Fruit fly (Drosophila melanogaster) whole organism, embryonic: ENCODE measurements around the gene Cap-D2.

Source experiments
- B-H1 ChIP-seq: fragments of 200-800 bp; sonication (Bioruptor generic); IDR thresholded peaks from 3 replicates; pipeline ENCODE4 v1.3.6; 2022; ENCODE audit warnings: missing biosample characterization, missing genetic modification characterization
- CG10267 ChIP-seq: fragments of 200-800 bp; sonication (Bioruptor generic); optimal IDR thresholded peaks from 2 replicates; lab custom pipeline; 2018; ENCODE audit warnings: missing biosample characterization, mild to moderate bottlenecking, missing genetic modification characterization, moderate library complexity
- CG10543 ChIP-seq: fragments of 200-800 bp; sonication (Bioruptor generic); optimal IDR thresholded peaks from 3 replicates; lab custom pipeline; 2017; ENCODE audit warnings: missing biosample characterization, mild to moderate bottlenecking, missing genetic modification characterization, moderate library complexity
- CG12942 ChIP-seq: fragments of 200-800 bp; sonication (Bioruptor generic); optimal IDR thresholded peaks from 3 replicates; lab custom pipeline; 2016; ENCODE audit warnings: missing biosample characterization, missing genetic modification characterization
- CG13624 ChIP-seq: fragments of 200-800 bp; sonication (Bioruptor generic); optimal IDR thresholded peaks from 2 replicates; lab custom pipeline; 2016; ENCODE audit warnings: missing biosample characterization, missing genetic modification characterization
- CG1529 ChIP-seq: fragments of 200-800 bp; sonication (Bioruptor generic); optimal IDR thresholded peaks from 3 replicates; lab custom pipeline; 2018; ENCODE audit warnings: missing biosample characterization, missing genetic modification characterization
- CG16779 ChIP-seq: fragments of 200-800 bp; sonication (Bioruptor generic); IDR thresholded peaks from 2 replicates; pipeline ENCODE4 v1.3.6; 2022; ENCODE audit warnings: missing biosample characterization, missing genetic modification characterization
- CG16813 ChIP-seq: fragments of 200-800 bp; sonication (Bioruptor generic); IDR thresholded peaks from 3 replicates; pipeline ENCODE4 v1.3.6; 2022; ENCODE audit warnings: missing biosample characterization, missing genetic modification characterization; ENCODE audit not compliant: partially characterized antibody
- CG17186 ChIP-seq: fragments of 200-800 bp; sonication (Bioruptor generic); optimal IDR thresholded peaks from 3 replicates; lab custom pipeline; 2017; ENCODE audit warnings: missing biosample characterization, missing genetic modification reagents, missing genetic modification characterization
- CG17328 ChIP-seq: fragments of 200-800 bp; sonication (Bioruptor generic); IDR thresholded peaks from 2 replicates; pipeline ENCODE4 v1.3.6; 2022; ENCODE audit warnings: missing biosample characterization, missing genetic modification characterization
- CG17361 ChIP-seq: fragments of 200-800 bp; sonication (Bioruptor generic); IDR thresholded peaks from 3 replicates; pipeline ENCODE4 v1.3.6; 2022; ENCODE audit warnings: missing biosample characterization, missing genetic modification characterization
- CG1792 ChIP-seq: fragments of 200-800 bp; sonication (Bioruptor generic); optimal IDR thresholded peaks from 2 replicates; lab custom pipeline; 2016; ENCODE audit warnings: missing biosample characterization, missing genetic modification characterization
- CG2202 ChIP-seq: fragments of 200-800 bp; sonication (Bioruptor generic); optimal IDR thresholded peaks from 2 replicates; lab custom pipeline; 2018; ENCODE audit warnings: missing biosample characterization, mild to moderate bottlenecking, missing genetic modification characterization
- CG2889 ChIP-seq: fragments of 200-800 bp; sonication (Bioruptor generic); IDR thresholded peaks from 3 replicates; pipeline ENCODE4 v1.3.6; 2022; ENCODE audit warnings: missing biosample characterization, missing genetic modification characterization
- CG3407 ChIP-seq: fragments of 200-800 bp; sonication (Bioruptor generic); optimal IDR thresholded peaks from 2 replicates; lab custom pipeline; 2018; ENCODE audit warnings: missing biosample characterization, mild to moderate bottlenecking, missing genetic modification characterization
- CG3995 ChIP-seq: fragments of 200-800 bp; sonication (Bioruptor generic); optimal IDR thresholded peaks from 3 replicates; lab custom pipeline; 2016; ENCODE audit warnings: missing biosample characterization, missing genetic modification characterization
- CG4424 ChIP-seq: fragments of 200-800 bp; sonication (Bioruptor generic); optimal IDR thresholded peaks from 3 replicates; lab custom pipeline; 2016; ENCODE audit warnings: missing biosample characterization, missing genetic modification characterization
- CG4730 ChIP-seq: fragments of 200-800 bp; sonication (Bioruptor generic); IDR thresholded peaks from 2 replicates; pipeline ENCODE4 v1.3.6; 2022; ENCODE audit warnings: missing biosample characterization, missing genetic modification characterization
- CG5245 ChIP-seq: fragments of 200-800 bp; sonication (Bioruptor generic); optimal IDR thresholded peaks from 3 replicates; lab custom pipeline; 2016; ENCODE audit warnings: missing biosample characterization, missing genetic modification characterization
- CG6689 ChIP-seq: fragments of 200-800 bp; sonication (Bioruptor generic); IDR thresholded peaks from 2 replicates; pipeline ENCODE4 v1.3.6; 2022; ENCODE audit warnings: missing biosample characterization, missing genetic modification characterization
- Hmr ChIP-seq: fragments of 200-800 bp; sonication (Bioruptor generic); optimal IDR thresholded peaks from 3 replicates; lab custom pipeline; 2017; ENCODE audit warnings: mild to moderate bottlenecking, missing biosample characterization, missing genetic modification reagents, missing genetic modification characterization
- Kr ChIP-seq: fragments of 200-800 bp; sonication (Bioruptor generic); optimal IDR thresholded peaks from 2 replicates; lab custom pipeline; 2017; ENCODE audit warnings: missing biosample characterization, mild to moderate bottlenecking, missing genetic modification characterization
- NFAT ChIP-seq: fragments of 200-800 bp; sonication (Bioruptor generic); IDR thresholded peaks from 2 replicates; pipeline ENCODE4 v1.3.6; 2022; ENCODE audit warnings: missing biosample characterization, missing genetic modification characterization
- Opbp ChIP-seq: fragments of 200-800 bp; sonication (Bioruptor generic); IDR thresholded peaks from 3 replicates; pipeline ENCODE4 v1.3.6; 2022; ENCODE audit warnings: missing biosample characterization, missing genetic modification characterization; ENCODE audit not compliant: partially characterized antibody
- Rx ChIP-seq: fragments of 200-800 bp; sonication (Bioruptor generic); IDR thresholded peaks from 2 replicates; pipeline ENCODE4 v1.3.6; 2022; ENCODE audit warnings: missing biosample characterization, missing genetic modification characterization
- Spps ChIP-seq: fragments of 200-800 bp; sonication (Bioruptor generic); optimal IDR thresholded peaks from 2 replicates; lab custom pipeline; 2018; ENCODE audit warnings: missing biosample characterization, mild to moderate bottlenecking, missing genetic modification characterization
- Trl ChIP-seq, 3 experiments: fragments of >200 bp in 2 of 3; fragments of 200-800 bp in 1 of 3; sonication (Bioruptor generic) in 1 of 3; optimal IDR thresholded peaks; 2 replicates in 1 of 3; 3 replicates in 2 of 3; lab custom pipeline; 2016 to 2017; ENCODE audit warnings: missing biosample characterization in 1 of 3, missing genetic modification characterization in 1 of 3
- aop ChIP-seq: fragments of 200-800 bp; sonication (Bioruptor generic); IDR thresholded peaks from 2 replicates; pipeline ENCODE4 v1.3.6; 2022; ENCODE audit warnings: missing biosample characterization, missing genetic modification characterization
- ara ChIP-seq: fragments of 200-800 bp; sonication (Bioruptor generic); IDR thresholded peaks from 2 replicates; pipeline ENCODE4 v1.3.6; 2022; ENCODE audit warnings: missing biosample characterization, missing genetic modification characterization
- ato ChIP-seq: fragments of 200-800 bp; sonication (Bioruptor generic); IDR thresholded peaks from 2 replicates; pipeline ENCODE4 v1.3.6; 2022; ENCODE audit warnings: missing biosample characterization, missing genetic modification characterization; ENCODE audit not compliant: partially characterized antibody
- cas ChIP-seq: fragments of 200-800 bp; sonication (Bioruptor generic); IDR thresholded peaks from 2 replicates; pipeline ENCODE4 v1.3.6; 2022; ENCODE audit warnings: missing biosample characterization, missing genetic modification characterization
- crc ChIP-seq: fragments of 200-800 bp; sonication (Bioruptor generic); optimal IDR thresholded peaks from 2 replicates; lab custom pipeline; 2016; ENCODE audit warnings: missing biosample characterization, missing genetic modification characterization
- dan ChIP-seq: fragments of 200-800 bp; sonication (Bioruptor generic); IDR thresholded peaks from 2 replicates; pipeline ENCODE4 v1.3.6; 2022; ENCODE audit warnings: missing biosample characterization, missing genetic modification characterization
- dimm ChIP-seq: fragments of 200-800 bp; sonication (Bioruptor generic); IDR thresholded peaks from 2 replicates; pipeline ENCODE4 v1.3.6; 2022; ENCODE audit warnings: missing biosample characterization, missing genetic modification characterization
- fd102C ChIP-seq: fragments of 200-800 bp; sonication (Bioruptor generic); optimal IDR thresholded peaks from 2 replicates; lab custom pipeline; 2018; ENCODE audit warnings: missing biosample characterization, mild to moderate bottlenecking, missing genetic modification characterization, moderate library complexity
- ftz-f1 ChIP-seq: fragments of 200-800 bp; sonication (Bioruptor generic); optimal IDR thresholded peaks from 2 replicates; lab custom pipeline; 2016; ENCODE audit warnings: missing biosample characterization, missing genetic modification characterization
- hkb ChIP-seq, 2 experiments: fragments of 200-800 bp in 1 of 2; fragments of >200 bp in 1 of 2; sonication (Bioruptor generic) in 1 of 2; IDR thresholded peaks in 1 of 2; optimal IDR thresholded peaks in 1 of 2; 2 replicates each; pipeline versions ENCODE4 v1.3.6 to Lab custom; 2017 to 2022; ENCODE audit warnings: missing biosample characterization in 1 of 2, missing genetic modification characterization in 1 of 2
- jumu ChIP-seq: fragments of 200-800 bp; sonication (Bioruptor generic); optimal IDR thresholded peaks from 3 replicates; lab custom pipeline; 2016; ENCODE audit warnings: missing biosample characterization, missing genetic modification characterization
- kah ChIP-seq: fragments of 200-800 bp; sonication (Bioruptor generic); optimal IDR thresholded peaks from 2 replicates; lab custom pipeline; 2018; ENCODE audit warnings: missing biosample characterization, mild to moderate bottlenecking, missing genetic modification characterization
- ken ChIP-seq: fragments of 200-800 bp; sonication (Bioruptor generic); IDR thresholded peaks from 3 replicates; pipeline ENCODE4 v1.3.6; 2022; ENCODE audit warnings: missing biosample characterization, missing genetic modification characterization
- lab ChIP-seq: fragments of 200-800 bp; sonication (Bioruptor generic); optimal IDR thresholded peaks from 3 replicates; lab custom pipeline; 2017; ENCODE audit warnings: missing biosample characterization, missing genetic modification characterization, mild to moderate bottlenecking, moderate library complexity, missing genetic modification reagents
- mld ChIP-seq: fragments of 200-800 bp; sonication (Bioruptor generic); IDR thresholded peaks from 3 replicates; pipeline ENCODE4 v1.3.6; 2022; ENCODE audit warnings: missing biosample characterization, missing genetic modification characterization; ENCODE audit not compliant: partially characterized antibody
- nmo ChIP-seq: fragments of 200-800 bp; sonication (Bioruptor generic); optimal IDR thresholded peaks from 2 replicates; lab custom pipeline; 2018; ENCODE audit warnings: missing biosample characterization, mild to moderate bottlenecking, missing genetic modification characterization, moderate library complexity
- otp ChIP-seq: fragments of 200-800 bp; sonication (Bioruptor generic); IDR thresholded peaks from 3 replicates; pipeline ENCODE4, ENCODE4 v1.3.6; 2022; ENCODE audit warnings: missing biosample characterization, missing genetic modification characterization
- peb ChIP-seq: fragments of 200-800 bp; sonication (Bioruptor generic); IDR thresholded peaks from 2 replicates; pipeline ENCODE4 v1.3.6; 2022; ENCODE audit warnings: missing biosample characterization, missing genetic modification characterization
- run ChIP-seq: fragments of 200-800 bp; sonication (Bioruptor generic); optimal IDR thresholded peaks from 3 replicates; lab custom pipeline; 2018; ENCODE audit warnings: missing biosample characterization, mild to moderate bottlenecking, missing genetic modification characterization
- sc ChIP-seq, 3 experiments: fragments of >200 bp in 2 of 3; fragments of 200-800 bp in 1 of 3; sonication (Bioruptor generic) in 1 of 3; optimal IDR thresholded peaks; 2 replicates in 2 of 3; 3 replicates in 1 of 3; lab custom pipeline; 2017; ENCODE audit warnings: mild to moderate bottlenecking in 1 of 3, missing biosample characterization in 1 of 3, missing genetic modification characterization in 1 of 3, missing genetic modification reagents in 1 of 3
- stc ChIP-seq: fragments of 200-800 bp; sonication (Bioruptor generic); IDR thresholded peaks from 2 replicates; pipeline ENCODE4 v1.3.6; 2022; ENCODE audit warnings: missing biosample characterization, missing genetic modification characterization
- wek ChIP-seq: fragments of 200-800 bp; sonication (Bioruptor generic); optimal IDR thresholded peaks from 3 replicates; lab custom pipeline; 2018; ENCODE audit warnings: missing biosample characterization, mild to moderate bottlenecking, missing genetic modification characterization, moderate library complexity
- zfh1 ChIP-seq: fragments of 200-800 bp; sonication (Bioruptor generic); IDR thresholded peaks from 3 replicates; pipeline ENCODE4 v1.3.6; 2022; ENCODE audit warnings: missing biosample characterization, missing genetic modification characterization

The Cap-D2 gene

dm6 chr3R:29699220-29699619 is 23.8 kb downstream of the Cap-D2 start (continued):
- TF ChIP-seq B-H1 (GFP tag; lab: Robert Waterston, UW), result no peak
- no peak for TF ChIP-seq CG3995 (GFP tag; lab: Kevin White, UChicago)
- TF ChIP-seq hkb (optimal IDR thresholded peaks at IDR 0.05; lab: Kevin White, UChicago), result no peak
- peak; percentile 49 for TF ChIP-seq hkb (GFP tag; IDR thresholded peaks at IDR 0.05; lab: Robert Waterston, UW)
- TF ChIP-seq CG5245, result no peak
- no peak for TF ChIP-seq cas (GFP tag; lab: Robert Waterston, UW)
- 0 out of 2 replicates have a peak, but pooled peaks have one; percentile 11 for TF ChIP-seq aop (GFP tag; lab: Robert Waterston, UW)
- TF ChIP-seq CG16813 (GFP tag; lab: Robert Waterston, UW), result no peak
- TF ChIP-seq Kr (GFP tag; lab: Kevin White, UChicago), result no peak
- no peak for TF ChIP-seq CG13624
- no peak for TF ChIP-seq CG12942
- peak; percentile 77 for TF ChIP-seq stc (GFP tag; lab: Robert Waterston, UW)
- TF ChIP-seq zfh1 (GFP tag; lab: Robert Waterston, UW), result peak; percentile 72
- no peak for TF ChIP-seq ftz-f1 (GFP tag; lab: Kevin White, UChicago)
- no peak for TF ChIP-seq Trl (optimal IDR thresholded peaks at IDR 0.05; lab: Kevin White, UChicago)
- TF ChIP-seq Trl (GFP tag; optimal IDR thresholded peaks at IDR 0.05; lab: Kevin White, UChicago), result peak; percentile 51
- no peak for TF ChIP-seq crc
- no peak for TF ChIP-seq CG10543
- TF ChIP-seq Opbp (GFP tag; lab: Robert Waterston, UW), result no peak
- peak; percentile 46 for TF ChIP-seq jumu (GFP tag; lab: Kevin White, UChicago)
- no peak for TF ChIP-seq CG10267
- TF ChIP-seq nmo (GFP tag; lab: Kevin White, UChicago), result peak; percentile 69
- no peak for TF ChIP-seq CG4730
- peak; percentile 76 for TF ChIP-seq ara (GFP tag; lab: Robert Waterston, UW)
- TF ChIP-seq Spps (tag; lab: Kevin White, UChicago), result no peak
- TF ChIP-seq CG17361 (GFP tag; lab: Robert Waterston, UW), result peak; percentile 66
- peak; percentile 69 for TF ChIP-seq CG6689 (GFP tag; lab: Robert Waterston, UW)
- TF ChIP-seq sc (optimal IDR thresholded peaks at IDR 0.05; lab: Kevin White, UChicago), result no peak
- TF ChIP-seq sc (GFP tag; optimal IDR thresholded peaks at IDR 0.05; lab: Kevin White, UChicago), result no peak
- TF ChIP-seq otp (GFP tag; lab: Robert Waterston, UW), result peak; percentile 64; the same call in 1 of the 3 replicates
- peak; percentile 69; the same call in 1 of the 3 replicates for TF ChIP-seq ken (GFP tag; lab: Robert Waterston, UW)
- no peak; the same call in 1 of the 2 replicates for TF ChIP-seq Rx (GFP tag; lab: Robert Waterston, UW)
- TF ChIP-seq peb (GFP tag; lab: Robert Waterston, UW), result peak; percentile 51
- no peak for TF ChIP-seq CG1529 (GFP tag; lab: Kevin White, UChicago)
- TF ChIP-seq CG17328, result peak; percentile 53
- TF ChIP-seq Hmr (GFP tag; lab: Kevin White, UChicago), result no peak
- no peak for TF ChIP-seq CG2202
- TF ChIP-seq kah (GFP tag; lab: Kevin White, UChicago), result no peak
- TF ChIP-seq ato (GFP tag; lab: Robert Waterston, UW), result no peak
- TF ChIP-seq mld, result no peak
- no peak for TF ChIP-seq wek
- no peak for TF ChIP-seq CG17186
- no peak for TF ChIP-seq dimm (GFP tag; lab: Robert Waterston, UW)
- TF ChIP-seq CG16779 (GFP tag; lab: Robert Waterston, UW), result no peak
- no peak for TF ChIP-seq CG2889 (GFP tag; lab: Robert Waterston, UW)
- peak; percentile 45 for TF ChIP-seq CG4424 (GFP tag; lab: Kevin White, UChicago)
- no peak for TF ChIP-seq lab (GFP tag; lab: Kevin White, UChicago)
- peak; percentile 32 for TF ChIP-seq CG3407 (GFP tag; lab: Kevin White, UChicago)
- peak; percentile 65; the same call in 1 of the 2 replicates for TF ChIP-seq dan (GFP tag; lab: Robert Waterston, UW)
- TF ChIP-seq fd102C (GFP tag; lab: Kevin White, UChicago), result no peak
- TF ChIP-seq run (tag; lab: Kevin White, UChicago), result no peak
- no peak for TF ChIP-seq NFAT
- TF ChIP-seq CG1792, result no peak
